Fruit fly (Drosophila melanogaster) whole organism, prepupa: ENCODE data around the gene Npc2b.

Experiments
- Blimp-1 ChIP-seq: fragments of 200-800 bp; sonication (Bioruptor generic); optimal IDR thresholded peaks from 3 replicates; lab custom pipeline; 2017; ENCODE audit warnings: missing biosample characterization, missing genetic modification characterization, mild to moderate bottlenecking, moderate library complexity, missing genetic modification reagents
- CG10631 ChIP-seq: fragments of 200-800 bp; sonication (Bioruptor generic); optimal IDR thresholded peaks from 2 replicates; lab custom pipeline; 2016; ENCODE audit warnings: missing biosample characterization, missing genetic modification characterization
- CG10669 ChIP-seq: fragments of 200-800 bp; sonication (Bioruptor generic); optimal IDR thresholded peaks from 3 replicates; lab custom pipeline; 2018; ENCODE audit warnings: missing biosample characterization, mild to moderate bottlenecking, missing genetic modification characterization, moderate library complexity
- CG11294 ChIP-seq: fragments of 200-800 bp; sonication (Bioruptor generic); IDR thresholded peaks from 2 replicates; pipeline ENCODE4 v1.3.6; 2022; ENCODE audit warnings: missing biosample characterization, missing genetic modification characterization
- CG15336 ChIP-seq: fragments of 200-800 bp; sonication (Bioruptor generic); IDR thresholded peaks from 2 replicates; pipeline ENCODE4 v1.3.6; 2022; ENCODE audit warnings: missing biosample characterization, missing genetic modification characterization
- CG1621 ChIP-seq: fragments of 200-800 bp; sonication (Bioruptor generic); optimal IDR thresholded peaks from 3 replicates; lab custom pipeline; 2018; ENCODE audit warnings: missing biosample characterization, mild to moderate bottlenecking, missing genetic modification characterization
- CG3032 ChIP-seq: fragments of 200-800 bp; optimal IDR thresholded peaks from 2 replicates; lab custom pipeline; 2019; ENCODE audit warnings: missing biosample characterization, mild to moderate bottlenecking, missing genetic modification characterization, moderate library complexity
- CG31627 ChIP-seq: fragments of 200-800 bp; sonication (Bioruptor generic); optimal IDR thresholded peaks from 3 replicates; lab custom pipeline; 2016; ENCODE audit warnings: missing biosample characterization, missing genetic modification characterization
- CG32006 ChIP-seq: fragments of 200-800 bp; sonication (Bioruptor generic); optimal IDR thresholded peaks from 3 replicates; lab custom pipeline; 2017; ENCODE audit warnings: missing biosample characterization, mild to moderate bottlenecking, missing genetic modification characterization
- CG34406 ChIP-seq: fragments of 200-800 bp; sonication (Bioruptor generic); optimal IDR thresholded peaks from 3 replicates; lab custom pipeline; 2016; ENCODE audit warnings: missing biosample characterization, missing genetic modification characterization
- CG3919 ChIP-seq: fragments of 200-800 bp; sonication (Bioruptor generic); optimal IDR thresholded peaks from 3 replicates; lab custom pipeline; 2016; ENCODE audit warnings: missing biosample characterization, missing genetic modification characterization
- CG4318 ChIP-seq: fragments of 200-800 bp; sonication (Bioruptor generic); optimal IDR thresholded peaks from 3 replicates; lab custom pipeline; 2017; ENCODE audit warnings: missing biosample characterization, mild to moderate bottlenecking, missing genetic modification characterization
- CG6163 ChIP-seq: fragments of 200-800 bp; sonication (Bioruptor generic); IDR thresholded peaks from 3 replicates; pipeline ENCODE4 v1.3.6; 2022; ENCODE audit warnings: missing biosample characterization, missing genetic modification characterization
- CG6276 ChIP-seq: fragments of 200-800 bp; sonication (Bioruptor generic); optimal IDR thresholded peaks from 2 replicates; lab custom pipeline; 2017; ENCODE audit warnings: missing biosample characterization, mild to moderate bottlenecking, missing genetic modification characterization
- CG6792 ChIP-seq: fragments of 200-800 bp; sonication (Bioruptor generic); optimal IDR thresholded peaks from 3 replicates; lab custom pipeline; 2016; ENCODE audit warnings: missing biosample characterization, missing genetic modification characterization
- CG6854 ChIP-seq: fragments of 200-800 bp; sonication (Bioruptor generic); optimal IDR thresholded peaks from 2 replicates; lab custom pipeline; 2017; ENCODE audit warnings: missing biosample characterization, mild to moderate bottlenecking, missing genetic modification characterization
- CG8119 ChIP-seq: fragments of 200-800 bp; sonication (Bioruptor generic); IDR thresholded peaks from 3 replicates; pipeline ENCODE4 v1.3.6; 2022; ENCODE audit warnings: missing biosample characterization, missing genetic modification characterization
- CG8632 ChIP-seq: fragments of 200-800 bp; sonication (Bioruptor generic); optimal IDR thresholded peaks from 3 replicates; lab custom pipeline; 2016; ENCODE audit warnings: missing biosample characterization, missing genetic modification characterization
- CG9139 ChIP-seq: fragments of 200-800 bp; sonication (Bioruptor generic); optimal IDR thresholded peaks from 3 replicates; lab custom pipeline; 2017; ENCODE audit warnings: missing biosample characterization, mild to moderate bottlenecking, missing genetic modification characterization
- Eip75B ChIP-seq: fragments of 200-800 bp; sonication (Bioruptor generic); optimal IDR thresholded peaks from 3 replicates; lab custom pipeline; 2016; ENCODE audit warnings: missing biosample characterization, missing genetic modification characterization
- Eip78C ChIP-seq: fragments of 200-800 bp; sonication (Bioruptor generic); peaks from one replicate; lab custom pipeline; 2016; ENCODE audit warnings: missing biosample characterization, missing genetic modification characterization
- Eip93F ChIP-seq: fragments of 200-800 bp; sonication (Bioruptor generic); optimal IDR thresholded peaks from 2 replicates; lab custom pipeline; 2016; ENCODE audit warnings: missing biosample characterization, mild to moderate bottlenecking, missing genetic modification characterization
- Ets21C ChIP-seq: fragments of 200-800 bp; sonication (Bioruptor generic); optimal IDR thresholded peaks from 3 replicates; lab custom pipeline; 2016; ENCODE audit warnings: missing biosample characterization, missing genetic modification characterization
- Ets96B ChIP-seq: fragments of 200-800 bp; optimal IDR thresholded peaks from 2 replicates; lab custom pipeline; 2019; ENCODE audit warnings: missing biosample characterization, mild to moderate bottlenecking, missing genetic modification characterization, moderate library complexity
- Gug ChIP-seq: fragments of 200-800 bp; sonication (Bioruptor generic); IDR thresholded peaks from 2 replicates; pipeline ENCODE4 v1.3.6; 2022; ENCODE audit warnings: missing biosample characterization, missing genetic modification characterization
- Hr38 ChIP-seq: sonication (Bioruptor generic); optimal IDR thresholded peaks from 2 replicates; lab custom pipeline; 2016; ENCODE audit warnings: missing biosample characterization, missing genetic modification characterization
- Hr39 ChIP-seq: fragments of 200-800 bp; sonication (Bioruptor generic); optimal IDR thresholded peaks from 2 replicates; lab custom pipeline; 2016; ENCODE audit warnings: missing biosample characterization, missing genetic modification characterization
- Hr4 ChIP-seq: fragments of 200-800 bp; sonication (Bioruptor generic); optimal IDR thresholded peaks from 3 replicates; lab custom pipeline; 2016; ENCODE audit warnings: missing biosample characterization, missing genetic modification characterization
- Met ChIP-seq: fragments of 200-800 bp; sonication (Bioruptor generic); optimal IDR thresholded peaks from 3 replicates; lab custom pipeline; 2016; ENCODE audit warnings: missing biosample characterization, missing genetic modification characterization
- OdsH ChIP-seq: fragments of 200-800 bp; sonication (Bioruptor generic); optimal IDR thresholded peaks from 3 replicates; lab custom pipeline; 2016; ENCODE audit warnings: missing biosample characterization, missing genetic modification characterization
- Smox ChIP-seq: fragments of 200-800 bp; sonication (Bioruptor generic); optimal IDR thresholded peaks from 3 replicates; lab custom pipeline; 2016; ENCODE audit warnings: missing biosample characterization, missing genetic modification characterization
- Sox102F ChIP-seq: fragments of 200-800 bp; sonication (Bioruptor generic); optimal IDR thresholded peaks from 2 replicates; lab custom pipeline; 2016; ENCODE audit warnings: missing biosample characterization, mild to moderate bottlenecking, missing genetic modification characterization
- Sox14 ChIP-seq: fragments of 200-800 bp; sonication (Bioruptor generic); optimal IDR thresholded peaks from 3 replicates; lab custom pipeline; 2016; ENCODE audit warnings: missing biosample characterization, missing genetic modification characterization
- Sox15 ChIP-seq: fragments of 200-800 bp; sonication (Bioruptor generic); optimal IDR thresholded peaks from 3 replicates; lab custom pipeline; 2016; ENCODE audit warnings: missing biosample characterization, missing genetic modification characterization
- achi ChIP-seq: fragments of 200-800 bp; sonication (Bioruptor generic); optimal IDR thresholded peaks from 3 replicates; lab custom pipeline; 2016; ENCODE audit warnings: missing biosample characterization, missing genetic modification characterization
- acj6 ChIP-seq: fragments of 200-800 bp; sonication (Bioruptor generic); optimal IDR thresholded peaks from 3 replicates; lab custom pipeline; 2016; ENCODE audit warnings: missing biosample characterization, missing genetic modification characterization
- cyc ChIP-seq: fragments of 200-800 bp; sonication (Bioruptor generic); optimal IDR thresholded peaks from 3 replicates; lab custom pipeline; 2016; ENCODE audit warnings: missing biosample characterization, missing genetic modification characterization
- dac ChIP-seq: fragments of 200-800 bp; sonication (Bioruptor generic); optimal IDR thresholded peaks from 2 replicates; lab custom pipeline; 2017; ENCODE audit warnings: missing biosample characterization, mild to moderate bottlenecking, missing genetic modification characterization
- dsx ChIP-seq: fragments of 200-800 bp; optimal IDR thresholded peaks from 3 replicates; lab custom pipeline; 2019; ENCODE audit warnings: missing biosample characterization, mild to moderate bottlenecking, missing genetic modification characterization, moderate library complexity; ENCODE audit not compliant: poor library complexity, severe bottlenecking
- eg ChIP-seq: fragments of 200-800 bp; sonication (Bioruptor generic); IDR thresholded peaks from 3 replicates; pipeline ENCODE4 v1.3.6; 2022; ENCODE audit warnings: missing biosample characterization, missing genetic modification characterization
- esn ChIP-seq: fragments of 200-800 bp; sonication (Bioruptor generic); optimal IDR thresholded peaks from 2 replicates; lab custom pipeline; 2016; ENCODE audit warnings: missing biosample characterization, mild to moderate bottlenecking, missing genetic modification characterization, moderate library complexity
- fd59A ChIP-seq: fragments of 200-800 bp; sonication (Bioruptor generic); optimal IDR thresholded peaks from 2 replicates; lab custom pipeline; 2017; ENCODE audit warnings: missing biosample characterization, mild to moderate bottlenecking, missing genetic modification characterization, missing genetic modification reagents
- fd85E ChIP-seq: fragments of 200-800 bp; sonication (Bioruptor generic); optimal IDR thresholded peaks from 3 replicates; lab custom pipeline; 2016; ENCODE audit warnings: missing biosample characterization, missing genetic modification characterization
- lz ChIP-seq: fragments of 200-800 bp; sonication (Bioruptor generic); optimal IDR thresholded peaks from 3 replicates; lab custom pipeline; 2016; ENCODE audit warnings: missing biosample characterization, missing genetic modification characterization
- net ChIP-seq: fragments of 200-800 bp; sonication (Bioruptor generic); optimal IDR thresholded peaks from 3 replicates; lab custom pipeline; 2016; ENCODE audit warnings: missing biosample characterization, missing genetic modification characterization
- pdm3 ChIP-seq: fragments of 200-800 bp; sonication (Bioruptor generic); optimal IDR thresholded peaks from 3 replicates; lab custom pipeline; 2016; ENCODE audit warnings: missing biosample characterization, missing genetic modification characterization
- salr ChIP-seq, 2 experiments: fragments of 200-800 bp; sonication (Bioruptor generic); optimal IDR thresholded peaks; 3 replicates each; lab custom pipeline; 2016 to 2018; ENCODE audit warnings: missing biosample characterization in 2 of 2, missing genetic modification characterization in 2 of 2, mild to moderate bottlenecking in 1 of 2
- spab ChIP-seq: fragments of 200-800 bp; sonication (Bioruptor generic); optimal IDR thresholded peaks from 2 replicates; lab custom pipeline; 2017; ENCODE audit warnings: missing biosample characterization, mild to moderate bottlenecking, missing genetic modification characterization, missing genetic modification reagents
- svp ChIP-seq: fragments of 200-800 bp; sonication (Bioruptor generic); peaks from one replicate; lab custom pipeline; 2016; ENCODE audit warnings: missing biosample characterization, missing genetic modification characterization
- topi ChIP-seq: fragments of 200-800 bp; sonication (Bioruptor generic); optimal IDR thresholded peaks from 3 replicates; lab custom pipeline; 2016; ENCODE audit warnings: missing biosample characterization, missing genetic modification characterization
- vri ChIP-seq: fragments of 200-800 bp; sonication (Bioruptor generic); optimal IDR thresholded peaks from 3 replicates; lab custom pipeline; 2016; ENCODE audit warnings: missing biosample characterization, mild to moderate bottlenecking, missing genetic modification characterization

Npc2b gene

dm6 chr3R:14041036-14041435 lies 48.3 kb upstream of the Npc2b start:
- TF ChIP-seq Ets96B (tag; lab: Kevin White, UChicago) (no peak), CG1621 (no peak), net (GFP tag; lab: Kevin White, UChicago) (no peak), spab (GFP tag; lab: Kevin White, UChicago) (no peak), CG6792 (GFP tag; lab: Kevin White, UChicago) (no peak), Ets21C (GFP tag; lab: Kevin White, UChicago) (no peak), vri (GFP tag; lab: Kevin White, UChicago) (no peak), CG4318 (GFP tag; lab: Kevin White, UChicago) (no peak), CG6163 (GFP tag; lab: Robert Waterston, UW) (no peak), Gug (GFP tag; lab: Robert Waterston, UW) (no peak), CG11294 (GFP tag; lab: Robert Waterston, UW) (no peak), fd59A (GFP tag; lab: Kevin White, UChicago) (no peak), cyc (GFP tag; lab: Kevin White, UChicago) (no peak), svp (GFP tag; lab: Kevin White, UChicago) (no peak), Eip78C (GFP tag; lab: Kevin White, UChicago) (peak; percentile 49), CG9139 (no peak), pdm3 (GFP tag; lab: Kevin White, UChicago) (peak; percentile 30), Blimp-1 (GFP tag; lab: Kevin White, UChicago) (no peak), Eip93F (GFP tag; lab: Kevin White, UChicago) (no peak), dac (no peak), topi (GFP tag; lab: Kevin White, UChicago) (no peak), CG3919 (GFP tag; lab: Kevin White, UChicago) (no peak), eg (GFP tag; lab: Robert Waterston, UW) (no peak), Smox (GFP tag; lab: Kevin White, UChicago) (no peak), CG6854 (no peak), OdsH (GFP tag; lab: Kevin White, UChicago) (peak; percentile 33), Sox14 (GFP tag; lab: Kevin White, UChicago) (peak; percentile 7), lz (GFP tag; lab: Kevin White, UChicago) (no peak), CG15336 (GFP tag; lab: Robert Waterston, UW) (no peak), achi (GFP tag; lab: Kevin White, UChicago) (no peak), CG3032 (no peak), Eip75B (GFP tag; lab: Kevin White, UChicago) (no peak), CG10669 (no peak), CG34406 (GFP tag; lab: Kevin White, UChicago) (peak; percentile 22), Hr39 (GFP tag; lab: Kevin White, UChicago) (peak; percentile 30), fd85E (no peak), acj6 (peak; percentile 40), CG8119 (GFP tag; lab: Robert Waterston, UW) (no peak), CG8632 (GFP tag; lab: Kevin White, UChicago) (no peak), esn (GFP tag; lab: Kevin White, UChicago) (peak; percentile 5), Hr4 (GFP tag; lab: Kevin White, UChicago) (no peak), dsx (GFP tag; lab: Kevin White, UChicago) (no peak), CG6276 (no peak), salr (GFP tag; optimal IDR thresholded peaks at IDR 0.05; lab: Kevin White, UChicago) (no peak), Hr38 (no peak), Sox15 (GFP tag; lab: Kevin White, UChicago) (no peak), CG10631 (GFP tag; lab: Kevin White, UChicago) (no peak), CG31627 (peak; percentile 29), Sox102F (GFP tag; lab: Kevin White, UChicago) (peak; percentile 5), Met (GFP tag; lab: Kevin White, UChicago) (peak; percentile 8), CG32006 (GFP tag; lab: Kevin White, UChicago) (no peak)
